Fruit fly (Drosophila melanogaster): ENCODE data around the gene f.
A peak's percentile ranks its signal among the peaks of the same experiment; 100 is the strongest.

f gene

dm6 chrX:17297924-17298591, 65.3 kb downstream of the f start (continued):
- TF ChIP-seq yki (optimal IDR thresholded peaks at IDR 0.05) (no peak), crol (GFP tag; IDR thresholded peaks at IDR 0.05) (no peak), Usf (GFP tag; optimal IDR thresholded peaks at IDR 0.05) (no peak), Side (GFP tag; optimal IDR thresholded peaks at IDR 0.05) (no peak), Bdp1 (GFP tag; optimal IDR thresholded peaks at IDR 0.05) (no peak), CG8359 (GFP tag; optimal IDR thresholded peaks at IDR 0.05; ENCODE audit: borderline replicate concordance) (no peak), CG3995 (GFP tag; optimal IDR thresholded peaks at IDR 0.05) (no peak), CG32772 (GFP tag; IDR thresholded peaks at IDR 0.05) (no peak), lab (GFP tag; optimal IDR thresholded peaks at IDR 0.05) (no peak), Hand (GFP tag; optimal IDR thresholded peaks at IDR 0.05) (no peak), CG6683 (GFP tag; optimal IDR thresholded peaks at IDR 0.05) (no peak), zen (tag; optimal IDR thresholded peaks at IDR 0.05) (no peak)

- TF ChIP-seq CG4820 (GFP tag; optimal IDR thresholded peaks at IDR 0.05): peak; percentile 23
- TF ChIP-seq seq (GFP tag; IDR thresholded peaks at IDR 0.05): 0 out of 2 replicates have a peak, but pooled peaks have one; percentile 42
- TF ChIP-seq ap (GFP tag; IDR thresholded peaks at IDR 0.05): 0 out of 2 replicates have a peak, but pooled peaks have one; percentile 21
- peak; percentile 69 for TF ChIP-seq CG12071 (GFP tag; optimal IDR thresholded peaks at IDR 0.05)
- TF ChIP-seq sens-2 (GFP tag; IDR thresholded peaks at IDR 0.05): no peak
- TF ChIP-seq Bteb2 (GFP tag; optimal IDR thresholded peaks at IDR 0.05): peak; percentile 9
- TF ChIP-seq crp (GFP tag; optimal IDR thresholded peaks at IDR 0.05): no peak
- TF ChIP-seq eyg (GFP tag; optimal IDR thresholded peaks at IDR 0.05): peak; percentile 45
- TF ChIP-seq Poxn (GFP tag; IDR thresholded peaks at IDR 0.05): no peak
- TF ChIP-seq CG6254 (GFP tag; optimal IDR thresholded peaks at IDR 0.05): peak; percentile 10
- peak; percentile 58 for TF ChIP-seq al (GFP tag; IDR thresholded peaks at IDR 0.05)
- no peak for TF ChIP-seq fru (optimal IDR thresholded peaks at IDR 0.05)
- TF ChIP-seq Dip2 (GFP tag; IDR thresholded peaks at IDR 0.05): no peak
- TF ChIP-seq pan (optimal IDR thresholded peaks at IDR 0.05): no peak
- TF ChIP-seq pan (GFP tag; optimal IDR thresholded peaks at IDR 0.05 in 1 of 2, IDR thresholded peaks at IDR 0.05 in 1 of 2): peak in 1 of 2 experiments; percentile 78
- peak; percentile 65 for TF ChIP-seq E2f1 (GFP tag; IDR thresholded peaks at IDR 0.05)
- TF ChIP-seq CG3838 (GFP tag; optimal IDR thresholded peaks at IDR 0.05): peak; percentile 6
- TF ChIP-seq nau (GFP tag; optimal IDR thresholded peaks at IDR 0.05): peak; percentile 14
- peak; percentile 52; the same call in 1 of the 4 replicates for TF ChIP-seq Gug (GFP tag; IDR thresholded peaks at IDR 0.05)
- peak; percentile 78 for TF ChIP-seq CG12219 (GFP tag; optimal IDR thresholded peaks at IDR 0.05)
- peak; percentile 29 for TF ChIP-seq fd3F (GFP tag; optimal IDR thresholded peaks at IDR 0.05)
- TF ChIP-seq CG10565 (GFP tag; optimal IDR thresholded peaks at IDR 0.05): no peak
- TF ChIP-seq cas (GFP tag; IDR thresholded peaks at IDR 0.05): 0 out of 2 replicates have a peak, but pooled peaks have one; percentile 26
- TF ChIP-seq CG17568 (GFP tag; optimal IDR thresholded peaks at IDR 0.05): peak; percentile 67
- peak; percentile 58 for TF ChIP-seq shn (GFP tag; optimal IDR thresholded peaks at IDR 0.05)
- TF ChIP-seq Dip3 (GFP tag; optimal IDR thresholded peaks at IDR 0.05): peak; percentile 30
- TF ChIP-seq Xrp1 (GFP tag; IDR thresholded peaks at IDR 0.05): peak; percentile 60
- peak; percentile 25 for TF ChIP-seq Mes4 (GFP tag; optimal IDR thresholded peaks at IDR 0.05)
- TF ChIP-seq CG8089 (GFP tag; optimal IDR thresholded peaks at IDR 0.05): peak; percentile 6
- TF ChIP-seq Hr78 (GFP tag; optimal IDR thresholded peaks at IDR 0.05): peak in 1 of 2 experiments; percentile 35
- peak; percentile 66 for TF ChIP-seq Side (GFP tag; optimal IDR thresholded peaks at IDR 0.05)
- peak; percentile 70 for TF ChIP-seq HHEX (GFP tag; optimal IDR thresholded peaks at IDR 0.05)
- TF ChIP-seq CG33213 (GFP tag; optimal IDR thresholded peaks at IDR 0.05): no peak
- TF ChIP-seq vfl (GFP tag; optimal IDR thresholded peaks at IDR 0.05): peak; percentile 27
- TF ChIP-seq gsb-n (tag; optimal IDR thresholded peaks at IDR 0.05): peak; percentile 24
- no peak for TF ChIP-seq yki (optimal IDR thresholded peaks at IDR 0.05)
- TF ChIP-seq NC2β (GFP tag; optimal IDR thresholded peaks at IDR 0.05): peak; percentile 49
Measured at dm6 chrX:17298900-17299836, 66.4 kb downstream of the f start.

Measured in whole organism, embryonic.